Fruit fly (Drosophila melanogaster): ENCODE measurements around the gene 5PtaseI.

DNA sequence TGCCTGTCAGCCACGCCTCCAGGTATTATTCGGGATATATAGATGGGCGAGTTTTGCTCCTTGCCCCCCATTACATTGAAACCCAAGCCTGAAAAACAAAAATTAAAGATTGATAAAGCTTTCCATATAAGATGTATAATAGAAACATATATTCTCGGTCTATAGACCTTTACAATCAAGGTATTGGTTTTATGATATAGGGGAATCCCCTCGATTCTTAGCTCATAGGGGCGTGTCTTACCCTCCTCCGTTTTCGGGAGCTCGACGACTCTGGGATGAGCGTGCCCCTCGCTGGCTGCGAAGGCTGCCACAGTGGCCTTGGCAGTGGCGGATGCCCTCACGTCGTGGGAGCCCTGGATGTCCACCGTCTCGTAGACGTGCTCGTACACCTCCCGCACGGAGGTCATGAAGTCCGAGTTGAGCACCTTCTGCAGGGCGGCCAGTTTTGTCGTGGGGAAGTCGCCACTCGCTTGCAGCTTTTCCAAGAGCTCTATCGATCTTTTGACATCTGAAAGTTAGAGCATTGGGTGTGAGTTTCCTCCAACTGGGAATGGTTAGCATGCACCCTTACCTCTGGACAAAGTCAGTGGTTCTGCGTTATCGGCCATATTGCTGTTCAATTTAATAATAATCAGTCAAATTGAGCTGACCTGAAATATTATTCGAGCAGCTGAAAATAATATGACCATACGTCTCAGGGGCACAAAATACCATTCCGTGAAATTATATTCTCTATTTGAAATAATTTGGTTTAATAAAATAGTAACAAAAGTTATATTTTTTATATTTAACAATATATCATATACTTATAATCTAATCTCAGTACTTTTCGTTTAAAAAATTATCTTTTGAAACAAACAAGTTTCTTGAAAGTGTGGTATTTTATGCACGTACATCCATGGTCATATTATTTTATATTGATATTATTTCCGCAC, 20.2 kb upstream of the 5PtaseI start, which contains the start of the genes veli and PQBP1:
- TF ChIP-seq CG8478 (optimal IDR thresholded peaks at IDR 0.05), result no peak
- TF ChIP-seq CTCF (optimal IDR thresholded peaks at IDR 0.05), result no peak

Data from S2 (cell line).